Worm (Caenorhabditis elegans) whole organism, L1 larva: ENCODE data around the gene hrpf-2.
"Not testable (repeated sequence)": the region's sequence is repeated elsewhere in the genome, so short reads cannot be mapped to it uniquely, and the experiment has no call there.

Experiments
- C34B4.2 ChIP-seq: sonication (generic microtip); optimal IDR thresholded peaks from 2 replicates; lab custom pipeline; 2017; ENCODE audit warnings: mild to moderate bottlenecking, missing genetic modification characterization, missing compliant biosample characterization
- F16B12.6 ChIP-seq: fragments of 150-350 bp; optimal IDR thresholded peaks from 2 replicates; lab custom pipeline; 2014; ENCODE audit warnings: missing biosample characterization, missing genetic modification characterization
- aha-1 ChIP-seq: fragments of 150-350 bp; optimal IDR thresholded peaks from 2 replicates; lab custom pipeline; 2014; ENCODE audit warnings: missing biosample characterization, missing genetic modification characterization
- ceh-63 ChIP-seq: fragments of 200-800 bp; sonication (Bioruptor generic); optimal IDR thresholded peaks from 2 replicates; lab custom pipeline; 2018; ENCODE audit warnings: mild to moderate bottlenecking, missing genetic modification characterization, missing compliant biosample characterization
- ceh-88 ChIP-seq: fragments of 200-800 bp; sonication (Bioruptor generic); IDR thresholded peaks from 2 replicates; pipeline ENCODE4 v1.3.6; 2022; ENCODE audit warnings: missing genetic modification characterization, missing compliant biosample characterization
- efl-3 ChIP-seq: fragments of 200-800 bp; sonication (Bioruptor generic); optimal IDR thresholded peaks from 2 replicates; lab custom pipeline; 2018; ENCODE audit warnings: mild to moderate bottlenecking, missing genetic modification characterization, missing compliant biosample characterization
- egl-13 ChIP-seq: sonication (generic microtip); optimal IDR thresholded peaks from 2 replicates; lab custom pipeline; 2016; ENCODE audit warnings: missing genotype, missing genetic modification reagents, missing genetic modification characterization, missing compliant biosample characterization
- elt-2 ChIP-seq: sonication (generic microtip); optimal IDR thresholded peaks from 2 replicates; lab custom pipeline; 2016; ENCODE audit warnings: missing genetic modification characterization, mild to moderate bottlenecking, inconsistent platforms, missing compliant biosample characterization, missing genetic modification reagents
- ets-5 ChIP-seq: fragments of 200-800 bp; sonication (Bioruptor generic); IDR thresholded peaks from 2 replicates; pipeline ENCODE4 v1.3.6; 2022; ENCODE audit warnings: missing genetic modification characterization, missing compliant biosample characterization
- hlh-4 ChIP-seq: sonication (generic microtip); optimal IDR thresholded peaks from 2 replicates; lab custom pipeline; 2016; ENCODE audit warnings: mild to moderate bottlenecking, missing genetic modification characterization, missing compliant biosample characterization
- jun-1 ChIP-seq: fragments of 150-350 bp; optimal IDR thresholded peaks from 2 replicates; lab custom pipeline; 2014; ENCODE audit warnings: missing biosample characterization, missing genetic modification reagents, missing genetic modification characterization
- lin-13 ChIP-seq: fragments of 150-350 bp; optimal IDR thresholded peaks from 2 replicates; lab custom pipeline; 2014; ENCODE audit warnings: missing biosample characterization, missing genetic modification reagents, missing genetic modification characterization
- lin-14 ChIP-seq: fragments of 200-800 bp; sonication (Bioruptor generic); optimal IDR thresholded peaks from 2 replicates; lab custom pipeline; 2018; ENCODE audit warnings: mild to moderate bottlenecking, missing genetic modification characterization, moderate library complexity, missing compliant biosample characterization
- lin-15B ChIP-seq: fragments of 150-350 bp; sonication (generic microtip); optimal IDR thresholded peaks from 3 replicates; lab custom pipeline; 2014; ENCODE audit warnings: missing biosample characterization, missing genetic modification characterization
- lin-35 ChIP-seq, 2 experiments: fragments of 150-350 bp; optimal IDR thresholded peaks; 2 replicates each; lab custom pipeline; 2014; ENCODE audit warnings: missing biosample characterization in 2 of 2, missing genetic modification characterization in 2 of 2, missing genetic modification reagents in 2 of 2
- lin-39 ChIP-seq: fragments of 150-350 bp; optimal IDR thresholded peaks from 2 replicates; lab custom pipeline; 2014; ENCODE audit warnings: missing biosample characterization, missing genetic modification reagents, missing genetic modification characterization
- mdl-1 ChIP-seq, 2 experiments: fragments of 150-350 bp; optimal IDR thresholded peaks; 2 replicates each; lab custom pipeline; 2014 to 2017; ENCODE audit warnings: missing biosample characterization in 2 of 2, missing genetic modification characterization in 2 of 2, inconsistent platforms in 1 of 2
- mef-2 ChIP-seq: fragments of 150-350 bp; optimal IDR thresholded peaks from 2 replicates; lab custom pipeline; 2014; ENCODE audit warnings: missing biosample characterization, missing genetic modification characterization
- mep-1 ChIP-seq: fragments of 150-350 bp; optimal IDR thresholded peaks from 2 replicates; lab custom pipeline; 2014; ENCODE audit warnings: missing biosample characterization, missing genetic modification characterization
- nhr-11 ChIP-seq: fragments of 150-350 bp; optimal IDR thresholded peaks from 2 replicates; lab custom pipeline; 2014; ENCODE audit warnings: missing biosample characterization, missing genetic modification characterization
- nhr-19 ChIP-seq: fragments of 200-800 bp; sonication (Bioruptor generic); conservative IDR thresholded peaks from 2 replicates; pipeline ENCODE4 v1.3.6; 2022; ENCODE audit warnings: missing genetic modification characterization, missing compliant biosample characterization
- nhr-20 ChIP-seq: sonication (generic microtip); optimal IDR thresholded peaks from 2 replicates; lab custom pipeline; 2016; ENCODE audit warnings: mild to moderate bottlenecking, missing genetic modification characterization, missing compliant biosample characterization
- nhr-237 ChIP-seq: fragments of 150-350 bp; optimal IDR thresholded peaks from 2 replicates; lab custom pipeline; 2014; ENCODE audit warnings: missing biosample characterization, missing genetic modification characterization
- nhr-28 ChIP-seq: fragments of 150-350 bp; optimal IDR thresholded peaks from 2 replicates; lab custom pipeline; 2014; ENCODE audit warnings: missing biosample characterization, missing genetic modification characterization
- nhr-71 ChIP-seq: sonication (generic microtip); optimal IDR thresholded peaks from 2 replicates; lab custom pipeline; 2016; ENCODE audit warnings: mild to moderate bottlenecking, missing genetic modification characterization, moderate library complexity, missing compliant biosample characterization
- nhr-76 ChIP-seq: sonication (generic microtip); optimal IDR thresholded peaks from 2 replicates; lab custom pipeline; 2017; ENCODE audit warnings: missing biosample characterization, missing genetic modification characterization
- nhr-84 ChIP-seq: sonication (generic microtip); optimal IDR thresholded peaks from 2 replicates; lab custom pipeline; 2017; ENCODE audit warnings: missing biosample characterization, missing genetic modification characterization
- nhr-85 ChIP-seq: sonication (generic microtip); peaks from one replicate; lab custom pipeline; 2016; ENCODE audit warnings: missing genetic modification characterization, inconsistent platforms, missing compliant biosample characterization
- nhr-90 ChIP-seq: sonication (generic microtip); optimal IDR thresholded peaks from 2 replicates; lab custom pipeline; 2016; ENCODE audit warnings: mild to moderate bottlenecking, missing genetic modification characterization, missing compliant biosample characterization; ENCODE audit not compliant: poor library complexity
- pag-3 ChIP-seq: sonication (generic microtip); optimal IDR thresholded peaks from 2 replicates; lab custom pipeline; 2017; ENCODE audit warnings: missing genetic modification characterization, mild to moderate bottlenecking, missing compliant biosample characterization, antibody characterized with exemption, borderline replicate concordance; ENCODE audit not compliant: insufficient read depth
- pax-3 ChIP-seq: fragments of 200-800 bp; sonication (Bioruptor generic); optimal IDR thresholded peaks from 2 replicates; lab custom pipeline; 2018; ENCODE audit warnings: mild to moderate bottlenecking, missing genetic modification characterization, moderate library complexity, missing compliant biosample characterization
- pqm-1 ChIP-seq: sonication (generic microtip); optimal IDR thresholded peaks from 3 replicates; lab custom pipeline; 2017; ENCODE audit warnings: missing biosample characterization, missing genetic modification characterization
- rnt-1 ChIP-seq: sonication (generic microtip); optimal IDR thresholded peaks from 2 replicates; lab custom pipeline; 2016; ENCODE audit warnings: mild to moderate bottlenecking, missing genetic modification characterization, moderate library complexity, missing compliant biosample characterization
- skn-1 ChIP-seq: fragments of 150-350 bp; optimal IDR thresholded peaks from 2 replicates; lab custom pipeline; 2014; ENCODE audit warnings: missing biosample characterization, missing genetic modification characterization
- snu-23 ChIP-seq: sonication (generic microtip); optimal IDR thresholded peaks from 2 replicates; lab custom pipeline; 2016; ENCODE audit warnings: missing genetic modification characterization, missing compliant biosample characterization
- sox-4 ChIP-seq: sonication (generic microtip); optimal IDR thresholded peaks from 2 replicates; lab custom pipeline; 2016; ENCODE audit warnings: missing genetic modification characterization, missing compliant biosample characterization
- sptf-1 ChIP-seq: fragments of 150-350 bp; optimal IDR thresholded peaks from 2 replicates; lab custom pipeline; 2014; ENCODE audit warnings: missing biosample characterization, missing genetic modification characterization
- swsn-7 ChIP-seq: sonication (generic microtip); optimal IDR thresholded peaks from 2 replicates; lab custom pipeline; 2016; ENCODE audit warnings: missing genetic modification characterization, missing compliant biosample characterization
- unc-130 ChIP-seq: fragments of 150-350 bp; optimal IDR thresholded peaks from 2 replicates; lab custom pipeline; 2017; ENCODE audit warnings: missing biosample characterization, missing genetic modification characterization, inconsistent platforms
- unc-30 ChIP-seq: sonication (generic microtip); optimal IDR thresholded peaks from 2 replicates; lab custom pipeline; 2017; ENCODE audit warnings: missing biosample characterization, missing genetic modification characterization
- unc-62 ChIP-seq: fragments of 150-350 bp; optimal IDR thresholded peaks from 2 replicates; lab custom pipeline; 2014; ENCODE audit warnings: missing biosample characterization, missing genetic modification reagents, missing genetic modification characterization
- unc-98 ChIP-seq: fragments of 200-800 bp; sonication (Bioruptor generic); IDR thresholded peaks from 2 replicates; pipeline ENCODE4 v1.3.6; 2022; ENCODE audit warnings: missing genetic modification characterization, missing compliant biosample characterization
- vab-15 ChIP-seq: sonication (generic microtip); optimal IDR thresholded peaks from 2 replicates; lab custom pipeline; 2017; ENCODE audit warnings: missing genotype, mild to moderate bottlenecking, missing genetic modification characterization, missing compliant biosample characterization
- zag-1 ChIP-seq: fragments of 150-350 bp; optimal IDR thresholded peaks from 2 replicates; lab custom pipeline; 2014; ENCODE audit warnings: missing biosample characterization, missing genetic modification characterization

Gene hrpf-2

ce11 chrIV:6347213-6347612 lies 29.1 kb downstream of the hrpf-2 start, which contains the start of gene Y73B6BL.289:
Gene Y73B6BL.289 (plus strand): TSS chrIV:6347513.
- TF ChIP-seq ceh-88 (GFP tag; lab: Robert Waterston, UW); aha-1; pax-3 (tag; lab: Kevin White, UChicago): not testable (repeated sequence)

- TF ChIP-seq rnt-1 (tag; lab: Kevin White, UChicago) (no peak), nhr-237 (no peak), lin-14 (GFP tag; lab: Kevin White, UChicago) (peak; percentile 3), pqm-1 (tag; lab: Kevin White, UChicago) (no peak)
Observed at ce11 chrIV:6342876-6343275, 33.4 kb downstream of the hrpf-2 start, which contains the start of gene Y73B6BL.14. Gene Y73B6BL.14 (minus strand): TSS chrIV:6342976.

ce11 chrIV:6342431-6342830 lies 33.9 kb downstream of the hrpf-2 start, which contains the start of gene Y73B6BL.288:
Gene Y73B6BL.288 (minus strand): TSS chrIV:6342531.
- TF ChIP-seq nhr-90 (tag; lab: Kevin White, UChicago) (no peak), lin-13 (GFP tag; lab: Kevin White, UChicago) (no peak), pag-3 (tag; lab: Kevin White, UChicago) (no peak), skn-1 (no peak), vab-15 (no peak), lin-39 (tag; lab: Kevin White, UChicago) (no peak), mdl-1 (tag; optimal IDR thresholded peaks at IDR 0.05; lab: Kevin White, UChicago) (no peak), unc-30 (tag; lab: Kevin White, UChicago) (no peak), hlh-4 (tag; lab: Kevin White, UChicago) (no peak), lin-35 (GFP tag; optimal IDR thresholded peaks at IDR 0.05; lab: Kevin White, UChicago) (no peak), ceh-88 (GFP tag; lab: Robert Waterston, UW) (no peak), nhr-85 (no peak), egl-13 (tag; lab: Kevin White, UChicago) (no peak), unc-62 (GFP tag; lab: Kevin White, UChicago) (no peak)
- TF ChIP-seq, all 84 proteins: peak for 0

- TF ChIP-seq elt-2: no peak
- no peak for TF ChIP-seq unc-62 (GFP tag; lab: Kevin White, UChicago)
- no peak for TF ChIP-seq pax-3 (tag; lab: Kevin White, UChicago)
- TF ChIP-seq, all 84 proteins: peak for 0
Observed at ce11 chrIV:6337353-6337752, 39.0 kb downstream of the hrpf-2 start, which contains the start of gene ipla-6. Gene ipla-6 (plus strand): TSS chrIV:6337653.

ce11 chrIV:6336748-6337147 lies 39.6 kb downstream of the hrpf-2 start:
- TF ChIP-seq ets-5: no peak
- peak; percentile 79 for TF ChIP-seq unc-130 (tag; lab: Kevin White, UChicago)
- peak; percentile 73 to 93 for TF ChIP-seq lin-35 (GFP tag; optimal IDR thresholded peaks at IDR 0.05; lab: Kevin White, UChicago)
- TF ChIP-seq egl-13 (tag; lab: Kevin White, UChicago): peak; percentile 88
- peak; percentile 87 for TF ChIP-seq sox-4 (tag; lab: Kevin White, UChicago)
- TF ChIP-seq sptf-1: no peak
- peak; percentile 11 for TF ChIP-seq efl-3 (GFP tag; lab: Kevin White, UChicago)
- peak; percentile 87 for TF ChIP-seq lin-13 (GFP tag; lab: Kevin White, UChicago)
- TF ChIP-seq nhr-19: peak; percentile 95
- TF ChIP-seq zag-1 (tag; lab: Kevin White, UChicago): no peak
- TF ChIP-seq nhr-28 (tag; lab: Kevin White, UChicago): no peak
- TF ChIP-seq mef-2: peak; percentile 34
- peak; percentile 73 for TF ChIP-seq nhr-11
- no peak for TF ChIP-seq pag-3 (tag; lab: Kevin White, UChicago)
- no peak for TF ChIP-seq nhr-84 (tag; lab: Kevin White, UChicago)
- TF ChIP-seq swsn-7 (tag; lab: Kevin White, UChicago): peak; percentile 93
- TF ChIP-seq F16B12.6: peak; percentile 41
- peak; percentile 64; the same call in 1 of the 2 replicates for TF ChIP-seq unc-98 (GFP tag; lab: Robert Waterston, UW)
- peak; percentile 22 for TF ChIP-seq lin-15B (tag; lab: Kevin White, UChicago)
- TF ChIP-seq C34B4.2: peak; percentile 15
- TF ChIP-seq snu-23 (GFP tag; lab: Kevin White, UChicago): peak; percentile 97
- peak; percentile 99 for TF ChIP-seq nhr-20 (tag; lab: Kevin White, UChicago)
- peak; percentile 99 for TF ChIP-seq nhr-71 (tag; lab: Kevin White, UChicago)
- no peak for TF ChIP-seq ceh-63 (GFP tag; lab: Kevin White, UChicago)
- peak; percentile 99 for TF ChIP-seq mep-1
- TF ChIP-seq jun-1 (tag; lab: Kevin White, UChicago): peak; percentile 90
- TF ChIP-seq nhr-76: no peak
- peak; percentile 97 for TF ChIP-seq elt-2
